Fruit fly (Drosophila melanogaster): ENCODE results near the gene Cul2.

DNA sequence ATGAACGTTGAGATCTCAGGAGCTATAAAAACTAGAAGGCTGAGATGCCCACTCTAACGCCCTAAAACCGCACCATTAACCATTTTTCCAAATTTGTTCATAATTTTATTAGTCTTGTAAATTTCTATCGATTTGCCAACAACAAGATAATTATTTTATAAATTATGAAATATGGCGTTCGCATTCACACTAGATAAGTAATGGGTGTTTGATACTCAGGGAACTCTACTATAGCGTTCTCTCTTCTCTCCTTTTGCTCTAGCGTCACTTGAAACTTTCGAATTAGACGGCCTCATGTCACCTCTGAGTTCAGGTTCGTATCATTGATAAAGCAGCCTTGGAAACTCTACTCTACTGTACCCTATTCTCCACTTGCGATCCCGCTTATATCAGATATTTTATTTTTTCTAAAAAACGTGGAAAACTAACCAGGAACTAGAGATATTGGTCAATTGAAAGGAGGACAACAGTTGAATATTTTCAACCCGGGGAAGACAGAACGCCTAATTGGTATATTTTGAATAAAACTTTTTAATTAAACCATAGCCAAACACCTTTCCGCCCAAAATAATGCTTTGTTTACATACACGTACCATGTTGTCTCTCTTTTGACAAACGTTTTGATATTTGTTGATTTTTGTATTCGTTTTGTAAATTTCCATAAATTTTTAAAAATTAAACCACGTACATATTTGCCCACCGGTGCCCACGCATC is 24.7 kb downstream of the Cul2 start:
- no peak for TF ChIP-seq Hr78 (GFP tag; optimal IDR thresholded peaks at IDR 0.05)
- no peak for TF ChIP-seq GATAd (GFP tag; optimal IDR thresholded peaks at IDR 0.05)
- peak; percentile 84 for TF ChIP-seq Dfd (GFP tag; optimal IDR thresholded peaks at IDR 0.05)
- TF ChIP-seq br (GFP tag; optimal IDR thresholded peaks at IDR 0.05) = no peak
- no peak for TF ChIP-seq usp (GFP tag; optimal IDR thresholded peaks at IDR 0.05)
- TF ChIP-seq pan (optimal IDR thresholded peaks at IDR 0.05) = no peak
- TF ChIP-seq h (GFP tag; optimal IDR thresholded peaks at IDR 0.05) = no peak
- TF ChIP-seq jim (GFP tag; optimal IDR thresholded peaks at IDR 0.05) = no peak
- TF ChIP-seq Sp1 (GFP tag; optimal IDR thresholded peaks at IDR 0.05) = no peak
- TF ChIP-seq Mio (GFP tag; optimal IDR thresholded peaks at IDR 0.05) = no peak
